Worm (Caenorhabditis elegans) whole organism, L4/young adult: Measurements from ENCODE around the gene nhr-145.

ENCODE experiments used
- W03F9.2 ChIP-seq: fragments of 150-350 bp; optimal IDR thresholded peaks from 2 replicates; lab custom pipeline; 2014; ENCODE audit warnings: missing biosample characterization, missing genetic modification characterization
- dao-5 ChIP-seq: sonication (generic microtip); optimal IDR thresholded peaks from 2 replicates; lab custom pipeline; 2016; ENCODE audit warnings: missing genotype, missing genetic modification characterization, moderate library complexity, missing compliant biosample characterization
- him-1 ChIP-seq: sonication (generic microtip); optimal IDR thresholded peaks from 2 replicates; lab custom pipeline; 2016; ENCODE audit warnings: missing genotype, missing genetic modification reagents, missing genetic modification characterization, missing compliant biosample characterization

Gene nhr-145

ce11 chrV:19087426-19087825 is at the start of gene nhr-145:
Gene nhr-145, plus strand, starts transcription at chrV:19087723.
- no peak for TF ChIP-seq dao-5
- TF ChIP-seq him-1 (tag; lab: Kevin White, UChicago), result no peak

- TF ChIP-seq him-1 (tag; lab: Kevin White, UChicago), result no peak
- TF ChIP-seq dao-5, result no peak
- TF ChIP-seq W03F9.2 (tag; lab: Kevin White, UChicago), result no peak
These were observed 45.3 kb upstream of the nhr-145 start, which contains the start of gene asp-16 for ce11 chrV:19042256-19042655. Gene asp-16, minus strand, starts transcription at chrV:19042605.

- no peak for TF ChIP-seq W03F9.2 (tag; lab: Kevin White, UChicago)
- no peak for TF ChIP-seq dao-5
- TF ChIP-seq him-1 (tag; lab: Kevin White, UChicago), result no peak
These were observed 42.8 kb upstream of the nhr-145 start, which contains the start of gene asp-15 for ce11 chrV:19044753-19045152. Gene asp-15, minus strand, starts transcription at chrV:19044853.

- TF ChIP-seq him-1 (tag; lab: Kevin White, UChicago) (no peak), W03F9.2 (tag; lab: Kevin White, UChicago) (no peak), dao-5 (no peak)
These were observed 40.1 kb upstream of the nhr-145 start for ce11 chrV:19047442-19047841.

ce11 chrV:19049140-19050092 is 38.1 kb upstream of the nhr-145 start:
- TF ChIP-seq dao-5, result no peak
- TF ChIP-seq him-1 (tag; lab: Kevin White, UChicago), result no peak
- no peak for TF ChIP-seq W03F9.2 (tag; lab: Kevin White, UChicago)

- no peak for TF ChIP-seq him-1 (tag; lab: Kevin White, UChicago)
- TF ChIP-seq dao-5, result no peak
- TF ChIP-seq W03F9.2 (tag; lab: Kevin White, UChicago), result no peak
These were observed 37.1 kb upstream of the nhr-145 start, which contains the start of gene asp-1 for ce11 chrV:19050438-19050837. Gene asp-1, minus strand, starts transcription at chrV:19050752.

- no peak for TF ChIP-seq dao-5
- no peak for TF ChIP-seq W03F9.2 (tag; lab: Kevin White, UChicago)
- TF ChIP-seq him-1 (tag; lab: Kevin White, UChicago), result no peak
These were observed 36.6 kb upstream of the nhr-145 start for ce11 chrV:19050888-19051287.

- TF ChIP-seq dao-5 (no peak), W03F9.2 (tag; lab: Kevin White, UChicago) (no peak), him-1 (tag; lab: Kevin White, UChicago) (no peak)
These were observed 36.1 kb upstream of the nhr-145 start for ce11 chrV:19051425-19051824.

- TF ChIP-seq dao-5 (no peak), him-1 (tag; lab: Kevin White, UChicago) (no peak), W03F9.2 (tag; lab: Kevin White, UChicago) (no peak)
These were observed 34.2 kb upstream of the nhr-145 start for ce11 chrV:19053281-19053680.

ce11 chrV:19057602-19058001 is 29.9 kb upstream of the nhr-145 start:
- no peak for TF ChIP-seq him-1 (tag; lab: Kevin White, UChicago)
- TF ChIP-seq W03F9.2 (tag; lab: Kevin White, UChicago), result no peak
- TF ChIP-seq dao-5, result no peak

- TF ChIP-seq him-1 (tag; lab: Kevin White, UChicago) (no peak), W03F9.2 (tag; lab: Kevin White, UChicago) (no peak), dao-5 (no peak)
These were observed 29.4 kb upstream of the nhr-145 start for ce11 chrV:19058086-19058485.

- TF ChIP-seq W03F9.2 (tag; lab: Kevin White, UChicago) (no peak), dao-5 (no peak), him-1 (tag; lab: Kevin White, UChicago) (no peak)
These were observed 27.6 kb upstream of the nhr-145 start, which contains the start of gene twk-46 for ce11 chrV:19059873-19060272. Gene twk-46, plus strand, starts transcription at chrV:19060173.

- TF ChIP-seq W03F9.2 (tag; lab: Kevin White, UChicago) (no peak), dao-5 (no peak), him-1 (tag; lab: Kevin White, UChicago) (no peak)
These were observed 24.2 kb upstream of the nhr-145 start for ce11 chrV:19063326-19063725.

- TF ChIP-seq W03F9.2 (tag; lab: Kevin White, UChicago), result no peak
- TF ChIP-seq him-1 (tag; lab: Kevin White, UChicago), result no peak
- no peak for TF ChIP-seq dao-5
These were observed 18.6 kb upstream of the nhr-145 start for ce11 chrV:19068888-19069287.
